Worm (Caenorhabditis elegans) whole organism, late embryonic: Measurements from ENCODE around the gene Y47D7A.19.

Experiments used
- ama-1 ChIP-seq: fragments of 150-350 bp; optimal IDR thresholded peaks from 2 replicates; lab custom pipeline; 2014
- ceh-31 ChIP-seq: sonication (generic microtip); optimal IDR thresholded peaks from 2 replicates; lab custom pipeline; 2016; ENCODE audit warnings: missing genetic modification characterization, missing compliant biosample characterization
- fax-1 ChIP-seq: sonication (generic microtip); optimal IDR thresholded peaks from 2 replicates; lab custom pipeline; 2016; ENCODE audit warnings: missing genotype, missing genetic modification characterization, missing compliant biosample characterization

- TF ChIP-seq ama-1 (lab: Kevin White, UChicago) = no peak
- TF ChIP-seq ceh-31 = no peak
- no peak for TF ChIP-seq fax-1 (tag; lab: Kevin White, UChicago)
These were observed 4.1 kb downstream of the Y47D7A.19 start, which contains the start of gene Y47D7A.11 for ce11 chrV:4428202-4428601.
